Fruit fly (Drosophila melanogaster) whole organism, pupa: ENCODE data around the gene Zasp67.

Experiments
- CG10348 ChIP-seq: fragments of 200-800 bp; sonication (Bioruptor generic); IDR thresholded peaks from 2 replicates; pipeline ENCODE4 v1.3.6; 2022; ENCODE audit warnings: missing biosample characterization, missing genetic modification characterization
- CG12605 ChIP-seq: fragments of 200-800 bp; sonication (Bioruptor generic); IDR thresholded peaks from 2 replicates; pipeline ENCODE4 v1.3.6; 2022; ENCODE audit warnings: missing biosample characterization, missing genetic modification characterization
- CG13204 ChIP-seq: fragments of 200-800 bp; sonication (Bioruptor generic); optimal IDR thresholded peaks from 2 replicates; lab custom pipeline; 2018; ENCODE audit warnings: missing biosample characterization, mild to moderate bottlenecking, missing genetic modification characterization, moderate library complexity
- CG14655 ChIP-seq: fragments of 200-800 bp; sonication (Bioruptor generic); optimal IDR thresholded peaks from 3 replicates; lab custom pipeline; 2017; ENCODE audit warnings: mild to moderate bottlenecking, missing biosample characterization, missing genetic modification reagents, missing genetic modification characterization
- CG15710 ChIP-seq: fragments of 200-800 bp; sonication (Bioruptor generic); optimal IDR thresholded peaks from 2 replicates; lab custom pipeline; 2018; ENCODE audit warnings: missing biosample characterization, mild to moderate bottlenecking, missing genetic modification characterization, moderate library complexity
- CG17806 ChIP-seq: fragments of 200-800 bp; sonication (Bioruptor generic); optimal IDR thresholded peaks from 2 replicates; lab custom pipeline; 2018; ENCODE audit warnings: missing biosample characterization, mild to moderate bottlenecking, missing genetic modification characterization, moderate library complexity
- CG32121 ChIP-seq: fragments of 200-800 bp; sonication (Bioruptor generic); IDR thresholded peaks from 2 replicates; pipeline ENCODE4 v1.3.6; 2022; ENCODE audit warnings: missing biosample characterization, missing genetic modification characterization
- CG34367 ChIP-seq: fragments of 200-800 bp; sonication (Bioruptor generic); optimal IDR thresholded peaks from 2 replicates; lab custom pipeline; 2018; ENCODE audit warnings: missing biosample characterization, mild to moderate bottlenecking, missing genetic modification characterization
- CG4496 ChIP-seq: fragments of 200-800 bp; sonication (Bioruptor generic); IDR thresholded peaks from 3 replicates; pipeline ENCODE4 v1.3.6; 2022; ENCODE audit warnings: missing biosample characterization, missing genetic modification characterization
- CG8159 ChIP-seq: fragments of 200-800 bp; sonication (Bioruptor generic); optimal IDR thresholded peaks from 3 replicates; lab custom pipeline; 2018; ENCODE audit warnings: missing biosample characterization, mild to moderate bottlenecking, missing genetic modification characterization, moderate library complexity
- CG8301 ChIP-seq: fragments of 200-800 bp; sonication (Bioruptor generic); optimal IDR thresholded peaks from 2 replicates; lab custom pipeline; 2018; ENCODE audit warnings: missing biosample characterization, mild to moderate bottlenecking, missing genetic modification characterization
- CG9948 ChIP-seq: fragments of 200-800 bp; sonication (Bioruptor generic); optimal IDR thresholded peaks from 2 replicates; lab custom pipeline; 2018; ENCODE audit warnings: missing biosample characterization, mild to moderate bottlenecking, missing genetic modification characterization, moderate library complexity
- D1 ChIP-seq: fragments of 200-800 bp; sonication (Bioruptor generic); optimal IDR thresholded peaks from 2 replicates; lab custom pipeline; 2018; ENCODE audit warnings: missing biosample characterization, mild to moderate bottlenecking, missing genetic modification characterization, moderate library complexity
- EcR ChIP-seq: fragments of 200-800 bp; sonication (Bioruptor generic); optimal IDR thresholded peaks from 3 replicates; lab custom pipeline; 2019; ENCODE audit warnings: missing biosample characterization, missing genetic modification characterization, mild to moderate bottlenecking, moderate library complexity, missing genetic modification reagents
- Ets98B ChIP-seq: fragments of 200-800 bp; sonication (Bioruptor generic); IDR thresholded peaks from 2 replicates; pipeline ENCODE4 v1.3.6; 2022; ENCODE audit warnings: missing biosample characterization, missing genetic modification characterization
- Pif1A ChIP-seq: fragments of 200-800 bp; sonication (Bioruptor generic); optimal IDR thresholded peaks from 3 replicates; lab custom pipeline; 2016; ENCODE audit warnings: missing biosample characterization, missing genetic modification characterization
- Pif1B ChIP-seq: fragments of 200-800 bp; sonication (Bioruptor generic); optimal IDR thresholded peaks from 3 replicates; lab custom pipeline; 2016; ENCODE audit warnings: missing biosample characterization, missing genetic modification characterization
- Snoo ChIP-seq: fragments of 200-800 bp; sonication (Bioruptor generic); optimal IDR thresholded peaks from 3 replicates; lab custom pipeline; 2017; ENCODE audit warnings: missing biosample characterization, mild to moderate bottlenecking, missing genetic modification characterization, inconsistent platforms
- fd96Ca ChIP-seq: fragments of 200-800 bp; sonication (Bioruptor generic); IDR thresholded peaks from 3 replicates; pipeline ENCODE4 v1.3.6; 2022; ENCODE audit warnings: missing biosample characterization, missing genetic modification characterization
- gl ChIP-seq: fragments of 200-800 bp; sonication (Bioruptor generic); optimal IDR thresholded peaks from 2 replicates; lab custom pipeline; 2018; ENCODE audit warnings: missing biosample characterization, mild to moderate bottlenecking, missing genetic modification characterization
- rn ChIP-seq: fragments of 200-800 bp; sonication (Bioruptor generic); IDR thresholded peaks from 2 replicates; pipeline ENCODE4 v1.3.6; 2022; ENCODE audit warnings: missing biosample characterization, missing genetic modification characterization

Zasp67 gene

DNA sequence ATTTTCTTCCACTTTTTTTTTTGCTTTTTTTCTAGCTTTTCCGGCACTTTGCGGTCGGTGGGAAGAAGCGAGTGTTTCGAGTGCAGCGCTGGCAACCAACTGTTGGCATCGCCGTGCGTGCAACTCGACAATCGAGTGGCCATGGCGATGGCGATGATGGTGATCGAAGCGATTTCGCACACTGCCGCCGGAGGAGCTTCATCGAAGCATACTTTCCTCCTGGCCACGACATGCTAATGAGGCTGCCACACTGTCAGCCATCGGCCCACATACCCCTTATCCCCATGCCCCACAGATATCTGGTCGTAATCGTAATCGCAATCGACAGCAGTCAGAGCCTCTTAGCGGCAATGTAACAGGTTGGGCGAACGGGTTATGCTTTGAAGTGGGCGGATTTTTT, at the start of gene Zasp67:
Gene Zasp67, minus strand, starts transcription at position 101 of the 400 bp plus-strand sequence.
- TF ChIP-seq CG8159 (tag; lab: Kevin White, UChicago) (no peak), CG34367 (no peak), Ets98B (GFP tag; lab: Robert Waterston, UW) (no peak), CG15710 (tag; lab: Kevin White, UChicago) (no peak), rn (GFP tag; lab: Robert Waterston, UW) (no peak)

dm6 chr3L:9846577-9847342, 49.3 kb upstream of the Zasp67 start:
- peak; percentile 33 for TF ChIP-seq EcR (GFP tag; lab: Kevin White, UChicago)
- TF ChIP-seq CG17806 (tag; lab: Kevin White, UChicago): no peak
- no peak for TF ChIP-seq CG15710 (tag; lab: Kevin White, UChicago)
- no peak for TF ChIP-seq Ets98B (GFP tag; lab: Robert Waterston, UW)
- no peak for TF ChIP-seq D1 (tag; lab: Kevin White, UChicago)
- no peak for TF ChIP-seq rn (GFP tag; lab: Robert Waterston, UW)
- TF ChIP-seq CG14655 (GFP tag; lab: Kevin White, UChicago): no peak
- peak; percentile 26 for TF ChIP-seq CG8159 (tag; lab: Kevin White, UChicago)
- TF ChIP-seq Pif1B (GFP tag; lab: Kevin White, UChicago): no peak
- peak; percentile 29 for TF ChIP-seq CG8301 (tag; lab: Kevin White, UChicago)
- peak; percentile 44 for TF ChIP-seq gl (tag; lab: Kevin White, UChicago)
- no peak for TF ChIP-seq CG32121 (GFP tag; lab: Robert Waterston, UW)
- peak; percentile 28 for TF ChIP-seq CG34367
- TF ChIP-seq CG9948 (tag; lab: Kevin White, UChicago): no peak
- no peak; the same call in 1 of the 2 replicates for TF ChIP-seq CG12605
- 0 out of 3 replicates have a peak, but pooled peaks have one; percentile 25 for TF ChIP-seq CG4496 (GFP tag; lab: Robert Waterston, UW)
- TF ChIP-seq CG13204: peak; percentile 24
- TF ChIP-seq fd96Ca (GFP tag; lab: Robert Waterston, UW): no peak
- TF ChIP-seq Pif1A: no peak
- TF ChIP-seq Snoo (tag; lab: Kevin White, UChicago): no peak
- no peak for TF ChIP-seq CG10348

DNA sequence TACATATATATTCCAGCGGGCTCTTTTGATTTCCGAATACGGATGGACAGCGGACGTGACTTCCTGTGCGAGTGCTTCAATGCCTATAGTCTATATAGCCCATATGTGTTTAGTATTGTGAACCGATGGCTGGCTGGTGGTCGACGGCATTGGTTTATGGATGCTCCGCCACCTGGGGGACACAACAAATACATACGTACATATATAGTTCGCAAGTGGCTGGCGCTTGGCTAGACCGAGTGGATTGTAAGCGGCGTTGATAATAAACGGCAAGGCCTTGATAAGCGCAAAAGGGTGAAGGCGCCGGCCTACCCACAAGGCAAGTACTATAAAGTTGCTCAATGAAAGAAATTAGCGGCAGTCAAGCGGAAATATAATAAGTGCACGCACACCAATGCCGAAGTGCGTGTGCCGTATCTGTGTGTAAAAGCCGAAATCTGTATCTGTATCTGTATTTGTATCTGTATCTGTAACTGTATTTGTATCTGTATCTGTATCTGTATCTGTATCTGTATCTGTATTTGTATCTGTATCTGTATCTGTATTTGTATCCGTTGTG, 48.6 kb upstream of the Zasp67 start:
- TF ChIP-seq CG32121 (GFP tag; lab: Robert Waterston, UW): no peak
- TF ChIP-seq EcR (GFP tag; lab: Kevin White, UChicago): peak; percentile 26

DNA sequence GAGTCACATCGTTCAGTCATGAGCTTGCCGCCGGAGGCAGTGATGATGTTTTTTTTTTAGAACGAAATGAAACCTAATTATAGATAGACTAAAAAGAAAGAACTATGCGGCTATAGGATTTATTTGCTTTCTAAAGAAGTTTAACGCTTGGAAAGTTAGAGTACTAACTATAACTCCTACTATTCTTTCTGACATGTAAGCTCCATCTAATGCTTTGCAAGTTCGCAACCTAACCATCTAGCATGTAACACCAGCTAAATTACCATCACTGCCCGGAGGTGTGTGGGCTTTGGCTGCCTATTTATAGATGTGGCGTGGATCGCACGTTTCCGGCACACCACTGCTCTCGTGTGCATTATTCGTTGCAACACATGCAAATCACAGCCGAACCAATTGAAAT, 44.6 kb upstream of the Zasp67 start:
- TF ChIP-seq fd96Ca (GFP tag; lab: Robert Waterston, UW) (no peak), CG4496 (GFP tag; lab: Robert Waterston, UW) (no peak), CG10348 (no peak), Ets98B (GFP tag; lab: Robert Waterston, UW) (no peak)

- TF ChIP-seq rn (GFP tag; lab: Robert Waterston, UW): no peak
- no peak for TF ChIP-seq Snoo (tag; lab: Kevin White, UChicago)
- TF ChIP-seq Pif1A: no peak
- no peak for TF ChIP-seq CG10348
- TF ChIP-seq CG34367: no peak
- TF ChIP-seq D1 (tag; lab: Kevin White, UChicago): no peak
Measured at dm6 chr3L:9840710-9841109, 43.2 kb upstream of the Zasp67 start.

- TF ChIP-seq D1 (tag; lab: Kevin White, UChicago) (peak; percentile 53), CG15710 (tag; lab: Kevin White, UChicago) (peak; percentile 5), CG13204 (no peak), CG32121 (GFP tag; lab: Robert Waterston, UW) (peak; percentile 38; the same call in 1 of the 2 replicates), CG17806 (tag; lab: Kevin White, UChicago) (peak; percentile 5)
- TF ChIP-seq, all 21 proteins: peak for 4
Measured at dm6 chr3L:9838534-9838933, 41.0 kb upstream of the Zasp67 start, which contains the start of gene Cdk8. TSS of gene Cdk8 (minus strand) at chr3L:9838670.

- TF ChIP-seq rn (GFP tag; lab: Robert Waterston, UW) (no peak), CG8159 (tag; lab: Kevin White, UChicago) (no peak), CG15710 (tag; lab: Kevin White, UChicago) (no peak), CG17806 (tag; lab: Kevin White, UChicago) (no peak), fd96Ca (GFP tag; lab: Robert Waterston, UW) (no peak), CG14655 (GFP tag; lab: Kevin White, UChicago) (no peak), gl (tag; lab: Kevin White, UChicago) (no peak), Snoo (tag; lab: Kevin White, UChicago) (no peak), EcR (GFP tag; lab: Kevin White, UChicago) (no peak), CG4496 (GFP tag; lab: Robert Waterston, UW) (no peak), Pif1A (no peak), CG9948 (tag; lab: Kevin White, UChicago) (no peak), CG8301 (tag; lab: Kevin White, UChicago) (no peak), Ets98B (GFP tag; lab: Robert Waterston, UW) (no peak), D1 (tag; lab: Kevin White, UChicago) (no peak), CG13204 (no peak)
Measured at dm6 chr3L:9837053-9837452, 39.6 kb upstream of the Zasp67 start.
